Fruit fly (Drosophila melanogaster): ENCODE data around the gene CG31673.

The CG31673 gene

dm6 chr2L:20811039-20811652 is 18.3 kb upstream of the CG31673 start (continued):
- TF ChIP-seq CoRest (tag; optimal IDR thresholded peaks at IDR 0.05) (peak; percentile 38), CG4854 (GFP tag; optimal IDR thresholded peaks at IDR 0.05) (no peak), twi (tag; optimal IDR thresholded peaks at IDR 0.05) (no peak), klu (GFP tag; IDR thresholded peaks at IDR 0.05) (no peak), ATbp (GFP tag; optimal IDR thresholded peaks at IDR 0.05) (peak; percentile 55), CG3281 (GFP tag; optimal IDR thresholded peaks at IDR 0.05) (peak; percentile 18), Dad (GFP tag; optimal IDR thresholded peaks at IDR 0.05) (no peak), CG12155 (GFP tag; optimal IDR thresholded peaks at IDR 0.05) (no peak), CG13775 (GFP tag; optimal IDR thresholded peaks at IDR 0.05) (no peak), nom (GFP tag; optimal IDR thresholded peaks at IDR 0.05) (no peak), CG10267 (tag; optimal IDR thresholded peaks at IDR 0.05) (no peak), Dll (GFP tag; IDR thresholded peaks at IDR 0.05; ENCODE audit: partially characterized antibody) (no peak), CG12071 (GFP tag; optimal IDR thresholded peaks at IDR 0.05) (peak; percentile 35), Atf-2 (GFP tag; optimal IDR thresholded peaks at IDR 0.05) (no peak), Antp (GFP tag; optimal IDR thresholded peaks at IDR 0.05) (no peak), Elba2 (GFP tag; optimal IDR thresholded peaks at IDR 0.05) (no peak), Hr51 (GFP tag; optimal IDR thresholded peaks at IDR 0.05) (peak in 1 of 2 experiments; percentile 80), Mes4 (GFP tag; optimal IDR thresholded peaks at IDR 0.05) (no peak), CkIIα-i1 (GFP tag; IDR thresholded peaks at IDR 0.05) (no peak), danr (GFP tag; IDR thresholded peaks at IDR 0.05) (no peak), CG1529 (GFP tag; optimal IDR thresholded peaks at IDR 0.05) (peak; percentile 19), Camta (GFP tag; optimal IDR thresholded peaks at IDR 0.05) (peak; percentile 9), MTF-1 (GFP tag; optimal IDR thresholded peaks at IDR 0.05; ENCODE audit: borderline replicate concordance) (no peak), Oli (tag; optimal IDR thresholded peaks at IDR 0.05) (peak; percentile 43), jigr1 (GFP tag; IDR thresholded peaks at IDR 0.05) (no peak), CG10274 (GFP tag; optimal IDR thresholded peaks at IDR 0.05) (peak; percentile 9), Hmx (GFP tag; optimal IDR thresholded peaks at IDR 0.05) (no peak), CG11456 (GFP tag; IDR thresholded peaks at IDR 0.05) (no peak), gfzf (GFP tag; optimal IDR thresholded peaks at IDR 0.05) (no peak), Hr39 (optimal IDR thresholded peaks at IDR 0.05) (no peak), CG6175 (GFP tag; IDR thresholded peaks at IDR 0.05) (no peak), CG6813 (GFP tag; optimal IDR thresholded peaks at IDR 0.05) (peak; percentile 31), sim (GFP tag; IDR thresholded peaks at IDR 0.05) (no peak), lbe (GFP tag; optimal IDR thresholded peaks at IDR 0.05) (no peak), ase (GFP tag; IDR thresholded peaks at IDR 0.05) (peak; percentile 56; the same call in 2 of the 3 replicates), seq (GFP tag; IDR thresholded peaks at IDR 0.05) (peak; percentile 26; the same call in 1 of the 2 replicates), pita (GFP tag; optimal IDR thresholded peaks at IDR 0.05) (no peak), bigmax (GFP tag; optimal IDR thresholded peaks at IDR 0.05) (no peak), ken (GFP tag; IDR thresholded peaks at IDR 0.05) (no peak), hkb (optimal IDR thresholded peaks at IDR 0.05) (no peak), hkb (GFP tag; IDR thresholded peaks at IDR 0.05) (peak; percentile 72), ro (GFP tag; IDR thresholded peaks at IDR 0.05) (no peak), pb (GFP tag; optimal IDR thresholded peaks at IDR 0.05) (no peak), CG8089 (GFP tag; optimal IDR thresholded peaks at IDR 0.05) (no peak), ttk (GFP tag; IDR thresholded peaks at IDR 0.05) (peak; percentile 44; the same call in 1 of the 2 replicates), CG7786 (GFP tag; optimal IDR thresholded peaks at IDR 0.05) (no peak), repo (GFP tag; optimal IDR thresholded peaks at IDR 0.05) (no peak), CG7839 (tag; optimal IDR thresholded peaks at IDR 0.05) (peak; percentile 62), PHDP (tag; optimal IDR thresholded peaks at IDR 0.05) (peak; percentile 44), stwl (tag; optimal IDR thresholded peaks at IDR 0.05) (no peak), H15 (GFP tag; IDR thresholded peaks at IDR 0.05) (peak; percentile 60; the same call in 2 of the 3 replicates)

All from whole organism, embryonic.